Fruit fly (Drosophila melanogaster): ENCODE data around the gene AOX1.

DNA sequence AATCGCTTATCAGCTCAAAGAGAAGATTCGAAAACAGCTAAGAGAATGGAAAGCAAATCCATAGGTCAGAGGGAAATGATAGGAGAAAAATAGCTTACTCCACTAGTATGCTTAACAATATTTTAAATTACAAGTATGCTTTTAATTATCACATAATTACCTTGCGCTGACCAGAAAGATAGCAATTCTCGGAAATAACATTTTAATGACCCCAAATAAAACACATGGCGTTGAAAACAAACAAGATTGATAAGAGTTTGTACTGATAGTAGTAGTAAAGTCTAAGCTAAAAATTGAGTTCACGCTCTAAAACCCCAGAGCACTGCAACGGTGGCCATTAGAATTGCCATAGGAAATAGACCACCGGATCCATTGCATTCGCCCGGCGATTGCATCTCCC, 29.3 kb downstream of the AOX1 start:
- TF ChIP-seq CG14655 (GFP tag; optimal IDR thresholded peaks at IDR 0.05) (no peak), CG8159 (tag; optimal IDR thresholded peaks at IDR 0.05) (no peak), CG9948 (tag; optimal IDR thresholded peaks at IDR 0.05) (no peak), fd96Ca (GFP tag; IDR thresholded peaks at IDR 0.05) (no peak)
